Worm (Caenorhabditis elegans) whole organism, young adult: ENCODE results near the gene C08B6.3.

ENCODE experiments used
- B0035.1 ChIP-seq: sonication (generic microtip); optimal IDR thresholded peaks from 2 replicates; lab custom pipeline; 2016; ENCODE audit warnings: missing genetic modification characterization, mild to moderate bottlenecking, missing compliant biosample characterization, missing genotype, missing genetic modification reagents
- F49E8.2 ChIP-seq: sonication (generic microtip); optimal IDR thresholded peaks from 3 replicates; lab custom pipeline; 2017; ENCODE audit warnings: missing genetic modification characterization, mild to moderate bottlenecking, missing compliant biosample characterization, antibody characterized with exemption, moderate library complexity; ENCODE audit not compliant: insufficient read depth
- ama-1 ChIP-seq, 3 experiments: fragments of 150-350 bp in 1 of 3; sonication (generic microtip) in 2 of 3; optimal IDR thresholded peaks; 2 replicates each; lab custom pipeline; 2014 to 2018; ENCODE audit warnings: missing biosample characterization in 2 of 3, missing genetic modification characterization in 2 of 3, missing genetic modification reagents in 2 of 3
- bed-1 ChIP-seq: fragments of 200-800 bp; sonication (Bioruptor generic); IDR thresholded peaks from 2 replicates; pipeline ENCODE4 v1.3.6; 2022; ENCODE audit warnings: missing genetic modification reagents, missing genetic modification characterization, missing compliant biosample characterization
- die-1 ChIP-seq: sonication (generic microtip); optimal IDR thresholded peaks from 2 replicates; lab custom pipeline; 2016; ENCODE audit warnings: missing genotype, mild to moderate bottlenecking, missing genetic modification characterization, missing compliant biosample characterization
- hsf-1 ChIP-seq: fragments of 200-800 bp; sonication (Bioruptor generic); IDR thresholded peaks from 2 replicates; pipeline ENCODE4 v1.3.6; 2022; ENCODE audit warnings: missing genetic modification reagents, missing genetic modification characterization, missing compliant biosample characterization
- madf-10 ChIP-seq: sonication (generic microtip); optimal IDR thresholded peaks from 2 replicates; lab custom pipeline; 2016; ENCODE audit warnings: mild to moderate bottlenecking, missing genetic modification characterization, missing compliant biosample characterization

- no peak for TF ChIP-seq hsf-1
- TF ChIP-seq bed-1 (GFP tag; lab: Robert Waterston, UW) = no peak
- TF ChIP-seq die-1 = no peak
- TF ChIP-seq F49E8.2 = no peak
- TF ChIP-seq ama-1 (optimal IDR thresholded peaks at IDR 0.05; lab: Kevin White, UChicago) = no peak
- no peak for TF ChIP-seq ama-1 (GFP tag; optimal IDR thresholded peaks at IDR 0.05; lab: Kevin White, UChicago)
- no peak for TF ChIP-seq B0035.1
- TF ChIP-seq madf-10 (tag; lab: Kevin White, UChicago) = no peak
These were observed 37.6 kb upstream of the C08B6.3 start, which contains the start of gene srsx-27 for ce11 chrV:10149728-10150127.
